Fruit fly (Drosophila melanogaster) Kc167 (cell line): ENCODE data around the gene Cp38.

ENCODE experiments used
- Sin3A ChIP-seq: fragments of >200 bp; optimal IDR thresholded peaks from 2 replicates; lab custom pipeline; 2018; ENCODE audit warnings: missing external identifiers
- h ChIP-seq: fragments of >200 bp; optimal IDR thresholded peaks from 3 replicates; lab custom pipeline; 2018; ENCODE audit warnings: missing external identifiers
- insv ChIP-seq: fragments of >200 bp; optimal IDR thresholded peaks from 3 replicates; lab custom pipeline; 2018; ENCODE audit warnings: missing external identifiers

- TF ChIP-seq Sin3A (no peak), insv (lab: Kevin White, UChicago) (no peak), h (no peak)
These were observed 22.1 kb upstream of the Cp38 start for dm6 chrX:8459452-8460040.
